Worm (Caenorhabditis elegans): ENCODE data around the gene gpd-2.
A peak's percentile ranks its signal among the peaks of the same experiment; 100 is the strongest.

The gpd-2 gene

DNA sequence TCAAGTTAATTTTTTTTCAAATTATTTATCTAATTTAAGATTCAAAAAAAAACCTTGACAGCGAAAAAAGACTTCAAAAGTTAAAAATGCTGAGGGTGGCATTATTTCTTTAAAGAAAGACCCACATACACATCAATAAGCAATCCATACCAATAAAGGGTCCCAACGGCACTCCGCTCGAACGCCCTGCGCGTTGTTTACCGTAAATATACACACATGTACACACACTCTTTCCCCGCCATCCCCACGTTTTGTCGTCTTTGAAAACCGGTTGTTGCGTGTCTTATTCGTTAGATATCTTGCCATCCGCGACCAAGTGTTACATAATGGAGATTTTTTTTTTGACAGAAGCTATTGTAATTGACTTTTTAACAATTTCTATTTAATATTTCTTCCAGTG lies 45.1 kb upstream of the gpd-2 start, which contains the start of gene gcc-1 (continued):
- TF ChIP-seq ces-1 (GFP tag; optimal IDR thresholded peaks at IDR 0.05): no peak
- no peak for TF ChIP-seq hlh-17 (GFP tag; optimal IDR thresholded peaks at IDR 0.05; ENCODE audit: borderline replicate concordance)
- TF ChIP-seq lin-13 (GFP tag; optimal IDR thresholded peaks at IDR 0.05): no peak
- TF ChIP-seq nhr-11 (tag; optimal IDR thresholded peaks at IDR 0.05): no peak
- TF ChIP-seq jun-1 (tag; optimal IDR thresholded peaks at IDR 0.05): no peak
- no peak for TF ChIP-seq F16B12.6 (tag; optimal IDR thresholded peaks at IDR 0.05)
- peak; percentile 13 for TF ChIP-seq pag-3 (tag; optimal IDR thresholded peaks at IDR 0.05; ENCODE audit: borderline replicate concordance, insufficient read depth)
- TF ChIP-seq ceh-90 (tag; optimal IDR thresholded peaks at IDR 0.05): no peak
- no peak for TF ChIP-seq zag-1 (tag; optimal IDR thresholded peaks at IDR 0.05)
- no peak for TF ChIP-seq lir-3 (tag; optimal IDR thresholded peaks at IDR 0.05; ENCODE audit: poor library complexity)
- TF ChIP-seq lin-39 (tag; optimal IDR thresholded peaks at IDR 0.05): no peak
- TF ChIP-seq sup-37 (GFP tag; optimal IDR thresholded peaks at IDR 0.05): no peak
- TF ChIP-seq vab-15 (tag; optimal IDR thresholded peaks at IDR 0.05): no peak
- TF ChIP-seq isw-1 (GFP tag; IDR thresholded peaks at IDR 0.05): no peak
- no peak for TF ChIP-seq ztf-11 (tag; optimal IDR thresholded peaks at IDR 0.05)
- no peak for TF ChIP-seq pqm-1 (tag; optimal IDR thresholded peaks at IDR 0.05)
- TF ChIP-seq nhr-71 (tag; optimal IDR thresholded peaks at IDR 0.05): peak; percentile 63
- TF ChIP-seq pax-3 (tag; optimal IDR thresholded peaks at IDR 0.05): no peak
- no peak for TF ChIP-seq nhr-12 (tag; optimal IDR thresholded peaks at IDR 0.05)
- no peak for TF ChIP-seq nhr-76 (tag; optimal IDR thresholded peaks at IDR 0.05)
- TF ChIP-seq unc-30 (tag; optimal IDR thresholded peaks at IDR 0.05): no peak
- TF ChIP-seq irx-1 (tag; optimal IDR thresholded peaks at IDR 0.05): peak; percentile 3
- peak; percentile 2 for TF ChIP-seq nhr-77 (tag; optimal IDR thresholded peaks at IDR 0.05)
- TF ChIP-seq rnt-1 (tag; optimal IDR thresholded peaks at IDR 0.05): no peak
- TF ChIP-seq mab-9 (GFP tag; IDR thresholded peaks at IDR 0.05): no peak
- TF ChIP-seq fkh-4 (tag; optimal IDR thresholded peaks at IDR 0.05; ENCODE audit: borderline replicate concordance): no peak
- TF ChIP-seq tlp-1 (tag; optimal IDR thresholded peaks at IDR 0.05): no peak
- no peak for TF ChIP-seq ama-1 (optimal IDR thresholded peaks at IDR 0.05)
- peak; percentile 19 for TF ChIP-seq fkh-8 (tag; optimal IDR thresholded peaks at IDR 0.05)
- peak; percentile 62 for TF ChIP-seq nhr-47 (tag; optimal IDR thresholded peaks at IDR 0.05)
- no peak for TF ChIP-seq hpl-2 (GFP tag; optimal IDR thresholded peaks at IDR 0.05)

- TF ChIP-seq blmp-1 (tag; optimal IDR thresholded peaks at IDR 0.05) (peak; percentile 17), ceh-8 (GFP tag; optimal IDR thresholded peaks at IDR 0.05) (no peak), ceh-90 (tag; optimal IDR thresholded peaks at IDR 0.05) (no peak), nhr-85 (tag) (peak; percentile 62), mep-1 (tag; optimal IDR thresholded peaks at IDR 0.05) (peak; percentile 37), dpl-1 (GFP tag; optimal IDR thresholded peaks at IDR 0.05) (no peak), snpc-4 (tag; optimal IDR thresholded peaks at IDR 0.05) (no peak), nhr-11 (tag; optimal IDR thresholded peaks at IDR 0.05) (no peak)
Measured at ce11 chrX:3156062-3156791, 41.7 kb upstream of the gpd-2 start.

DNA sequence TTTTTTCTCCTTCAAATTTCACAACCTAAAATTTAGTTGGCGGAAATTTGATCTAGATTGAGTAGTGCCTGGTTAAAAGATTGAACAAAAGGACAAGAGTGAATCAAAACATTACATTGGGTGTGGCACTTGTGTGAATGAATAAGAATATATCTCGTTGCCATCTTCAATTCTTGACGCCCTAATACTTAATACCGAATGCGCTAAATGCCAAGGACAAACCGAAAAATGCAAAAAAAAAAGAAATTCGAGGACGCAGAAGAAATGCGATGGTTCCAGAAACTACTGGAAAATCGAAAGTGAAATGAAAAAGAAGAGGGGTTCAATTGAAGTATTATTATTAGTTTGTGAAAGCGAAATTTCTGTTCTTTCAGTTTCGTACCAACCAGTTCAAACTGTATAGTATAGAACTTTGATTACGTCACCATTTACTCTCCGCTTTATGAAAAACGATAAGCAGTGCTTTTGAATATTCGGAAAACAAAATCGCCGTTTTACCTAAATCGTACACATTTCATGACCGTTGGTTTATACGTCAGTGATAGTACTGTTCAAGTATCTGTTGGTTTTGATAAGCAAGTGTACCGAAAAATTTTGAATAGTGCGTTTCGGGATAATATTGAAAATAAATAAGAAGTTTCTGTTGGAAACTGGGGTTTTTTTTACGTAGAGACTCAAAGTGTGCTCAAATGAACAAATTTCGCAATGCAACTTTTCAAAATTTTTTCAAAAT lies 40.8 kb upstream of the gpd-2 start:
- TF ChIP-seq dsc-1 (tag; optimal IDR thresholded peaks at IDR 0.05): no peak
- TF ChIP-seq mab-9 (GFP tag; IDR thresholded peaks at IDR 0.05): no peak
- TF ChIP-seq aly-2 (tag; optimal IDR thresholded peaks at IDR 0.05): no peak
- TF ChIP-seq nhr-85 (tag): peak; percentile 88
- TF ChIP-seq lsy-2 (tag; optimal IDR thresholded peaks at IDR 0.05): no peak
- TF ChIP-seq ets-5 (GFP tag; IDR thresholded peaks at IDR 0.05): no peak
- no peak for TF ChIP-seq nhr-19 (GFP tag; conservative IDR thresholded peaks at IDR 0.05)
- TF ChIP-seq nhr-77 (tag; optimal IDR thresholded peaks at IDR 0.05): no peak
- no peak for TF ChIP-seq nhr-28 (tag; optimal IDR thresholded peaks at IDR 0.05)
- TF ChIP-seq ces-1 (GFP tag; optimal IDR thresholded peaks at IDR 0.05): no peak
- no peak for TF ChIP-seq ztf-4 (tag; optimal IDR thresholded peaks at IDR 0.05)
- TF ChIP-seq snpc-4 (tag; optimal IDR thresholded peaks at IDR 0.05): no peak
- peak; percentile 67 for TF ChIP-seq mep-1 (tag; optimal IDR thresholded peaks at IDR 0.05)
- peak; percentile 23 for TF ChIP-seq snu-23 (GFP tag; optimal IDR thresholded peaks at IDR 0.05)
- TF ChIP-seq ceh-8 (GFP tag; optimal IDR thresholded peaks at IDR 0.05): no peak
- TF ChIP-seq zag-1 (tag; optimal IDR thresholded peaks at IDR 0.05): no peak
- peak; percentile 65 for TF ChIP-seq blmp-1 (tag; optimal IDR thresholded peaks at IDR 0.05)
- no peak for TF ChIP-seq rnt-1 (tag; optimal IDR thresholded peaks at IDR 0.05)
- no peak for TF ChIP-seq C16A3.4 (tag; optimal IDR thresholded peaks at IDR 0.05)
- no peak for TF ChIP-seq tbx-2 (tag; optimal IDR thresholded peaks at IDR 0.05)
- no peak for TF ChIP-seq egl-27 (tag; optimal IDR thresholded peaks at IDR 0.05)
- TF ChIP-seq pax-3 (tag; optimal IDR thresholded peaks at IDR 0.05): no peak
